Worm (Caenorhabditis elegans) whole organism, L2 larva: ENCODE results near the gene T15B7.8.

Source experiments
- C34F6.9 ChIP-seq: fragments of 150-350 bp; optimal IDR thresholded peaks from 2 replicates; lab custom pipeline; 2014; ENCODE audit warnings: missing biosample characterization, missing genetic modification characterization
- F13H6.1 ChIP-seq: sonication (generic microtip); optimal IDR thresholded peaks from 2 replicates; lab custom pipeline; 2016; ENCODE audit warnings: missing genetic modification characterization, missing compliant biosample characterization
- Y55F3AM.14 ChIP-seq: fragments of 200-800 bp; sonication (Bioruptor generic); optimal IDR thresholded peaks from 2 replicates; lab custom pipeline; 2018; ENCODE audit warnings: mild to moderate bottlenecking, missing genetic modification characterization, missing compliant biosample characterization
- ZK546.5 ChIP-seq: sonication (generic microtip); optimal IDR thresholded peaks from 2 replicates; lab custom pipeline; 2017; ENCODE audit warnings: missing biosample characterization, missing genetic modification characterization
- alr-1 ChIP-seq: fragments of 150-350 bp; optimal IDR thresholded peaks from 2 replicates; lab custom pipeline; 2014; ENCODE audit warnings: missing biosample characterization, missing genetic modification characterization
- aly-2 ChIP-seq: fragments of 150-350 bp; optimal IDR thresholded peaks from 2 replicates; lab custom pipeline; 2014; ENCODE audit warnings: missing biosample characterization, missing genetic modification characterization
- ama-1 ChIP-seq: fragments of 150-350 bp; optimal IDR thresholded peaks from 2 replicates; lab custom pipeline; 2018; ENCODE audit warnings: inconsistent platforms
- blmp-1 ChIP-seq: sonication (generic microtip); optimal IDR thresholded peaks from 2 replicates; lab custom pipeline; 2017; ENCODE audit warnings: missing genetic modification characterization, mild to moderate bottlenecking, missing compliant biosample characterization, antibody characterized with exemption, moderate library complexity; ENCODE audit not compliant: insufficient read depth
- ceh-16 ChIP-seq: fragments of 150-350 bp; optimal IDR thresholded peaks from 2 replicates; lab custom pipeline; 2014; ENCODE audit warnings: missing biosample characterization, missing genetic modification characterization
- ceh-82 ChIP-seq: fragments of 150-350 bp; optimal IDR thresholded peaks from 2 replicates; lab custom pipeline; 2014; ENCODE audit warnings: missing biosample characterization, missing genetic modification characterization
- crh-2 ChIP-seq: sonication (generic microtip); optimal IDR thresholded peaks from 2 replicates; lab custom pipeline; 2017; ENCODE audit warnings: missing biosample characterization, missing genetic modification characterization
- dmd-4 ChIP-seq: sonication (generic microtip); optimal IDR thresholded peaks from 2 replicates; lab custom pipeline; 2017; ENCODE audit warnings: missing biosample characterization, missing genetic modification characterization
- egl-27 ChIP-seq: sonication (generic microtip); optimal IDR thresholded peaks from 3 replicates; lab custom pipeline; 2017; ENCODE audit warnings: missing biosample characterization, missing genetic modification reagents, missing genetic modification characterization
- elt-1 ChIP-seq: fragments of 150-350 bp; optimal IDR thresholded peaks from 2 replicates; lab custom pipeline; 2014; ENCODE audit warnings: missing biosample characterization, missing genetic modification characterization
- fos-1 ChIP-seq: fragments of 150-350 bp; optimal IDR thresholded peaks from 2 replicates; lab custom pipeline; 2014; ENCODE audit warnings: missing biosample characterization, missing genetic modification characterization
- gmeb-1 ChIP-seq: fragments of 150-350 bp; optimal IDR thresholded peaks from 2 replicates; lab custom pipeline; 2014; ENCODE audit warnings: missing biosample characterization, missing genetic modification characterization
- lin-11 ChIP-seq: fragments of 150-350 bp; sonication (generic microtip); optimal IDR thresholded peaks from 2 replicates; lab custom pipeline; 2014; ENCODE audit warnings: missing biosample characterization, missing genetic modification characterization, inconsistent platforms, mixed read lengths
- lin-13 ChIP-seq: fragments of 150-350 bp; optimal IDR thresholded peaks from 2 replicates; lab custom pipeline; 2014; ENCODE audit warnings: missing biosample characterization, missing genetic modification reagents, missing genetic modification characterization
- lsy-2 ChIP-seq, 2 experiments: fragments of 150-350 bp in 1 of 2; sonication (generic microtip) in 1 of 2; optimal IDR thresholded peaks; 2 replicates each; lab custom pipeline; 2014 to 2017; ENCODE audit warnings: missing biosample characterization in 2 of 2, missing genetic modification characterization in 2 of 2
- mab-5 ChIP-seq: fragments of 150-350 bp; optimal IDR thresholded peaks from 2 replicates; lab custom pipeline; 2014; ENCODE audit warnings: missing biosample characterization, missing genetic modification characterization
- mbf-1 ChIP-seq: sonication (generic microtip); optimal IDR thresholded peaks from 2 replicates; lab custom pipeline; 2017; ENCODE audit warnings: missing biosample characterization, missing genetic modification characterization
- mdl-1 ChIP-seq, 2 experiments: fragments of 150-350 bp in 1 of 2; sonication (generic microtip) in 1 of 2; optimal IDR thresholded peaks; 2 replicates each; lab custom pipeline; 2017; ENCODE audit warnings: missing biosample characterization in 2 of 2, missing genetic modification characterization in 2 of 2
- nhr-10 ChIP-seq: sonication (generic microtip); optimal IDR thresholded peaks from 2 replicates; lab custom pipeline; 2017; ENCODE audit warnings: missing biosample characterization, missing genetic modification characterization
- nhr-129 ChIP-seq: fragments of 150-350 bp; optimal IDR thresholded peaks from 2 replicates; lab custom pipeline; 2014; ENCODE audit warnings: missing biosample characterization, missing genetic modification characterization
- nhr-23 ChIP-seq: fragments of 150-350 bp; optimal IDR thresholded peaks from 2 replicates; lab custom pipeline; 2014; ENCODE audit warnings: missing biosample characterization, missing genetic modification reagents, missing genetic modification characterization
- nhr-25 ChIP-seq: fragments of 150-350 bp; sonication (generic microtip); optimal IDR thresholded peaks from 3 replicates; lab custom pipeline; 2014; ENCODE audit warnings: missing biosample characterization, missing genetic modification characterization
- nhr-77 ChIP-seq: fragments of 150-350 bp; optimal IDR thresholded peaks from 2 replicates; lab custom pipeline; 2014; ENCODE audit warnings: missing biosample characterization, missing genetic modification characterization
- sem-4 ChIP-seq: fragments of 150-350 bp; optimal IDR thresholded peaks from 2 replicates; lab custom pipeline; 2014; ENCODE audit warnings: missing biosample characterization, missing genetic modification reagents, missing genetic modification characterization
- skn-1 ChIP-seq: sonication (generic microtip); optimal IDR thresholded peaks from 2 replicates; lab custom pipeline; 2017; ENCODE audit warnings: missing biosample characterization, missing genetic modification characterization
- sma-9 ChIP-seq, 2 experiments: fragments of 150-350 bp in 1 of 2; sonication (generic microtip) in 1 of 2; optimal IDR thresholded peaks; 2 replicates each; lab custom pipeline; 2014 to 2016; ENCODE audit warnings: missing genetic modification characterization in 2 of 2, mild to moderate bottlenecking in 1 of 2, missing biosample characterization in 1 of 2, missing compliant biosample characterization in 1 of 2, missing genetic modification reagents in 1 of 2, moderate library complexity in 1 of 2
- snpc-4 ChIP-seq: fragments of 150-350 bp; optimal IDR thresholded peaks from 2 replicates; lab custom pipeline; 2014; ENCODE audit warnings: missing biosample characterization, missing genetic modification characterization
- unc-39 ChIP-seq: fragments of 150-350 bp; optimal IDR thresholded peaks from 2 replicates; lab custom pipeline; 2014; ENCODE audit warnings: missing biosample characterization, missing genetic modification characterization
- unc-55 ChIP-seq: fragments of 150-350 bp; sonication (generic microtip); optimal IDR thresholded peaks from 3 replicates; lab custom pipeline; 2014; ENCODE audit warnings: missing biosample characterization, missing genetic modification reagents, missing genetic modification characterization
- ztf-1 ChIP-seq: fragments of 200-800 bp; sonication (Bioruptor generic); conservative IDR thresholded peaks from 2 replicates; pipeline ENCODE4 v1.3.6; 2022; ENCODE audit warnings: missing genetic modification characterization, missing compliant biosample characterization
- ztf-11 ChIP-seq: sonication (generic microtip); optimal IDR thresholded peaks from 2 replicates; lab custom pipeline; 2017; ENCODE audit warnings: missing biosample characterization, missing genetic modification characterization
- ztf-4 ChIP-seq: fragments of 150-350 bp; optimal IDR thresholded peaks from 2 replicates; lab custom pipeline; 2014; ENCODE audit warnings: missing biosample characterization, missing genetic modification characterization

The T15B7.8 gene

DNA sequence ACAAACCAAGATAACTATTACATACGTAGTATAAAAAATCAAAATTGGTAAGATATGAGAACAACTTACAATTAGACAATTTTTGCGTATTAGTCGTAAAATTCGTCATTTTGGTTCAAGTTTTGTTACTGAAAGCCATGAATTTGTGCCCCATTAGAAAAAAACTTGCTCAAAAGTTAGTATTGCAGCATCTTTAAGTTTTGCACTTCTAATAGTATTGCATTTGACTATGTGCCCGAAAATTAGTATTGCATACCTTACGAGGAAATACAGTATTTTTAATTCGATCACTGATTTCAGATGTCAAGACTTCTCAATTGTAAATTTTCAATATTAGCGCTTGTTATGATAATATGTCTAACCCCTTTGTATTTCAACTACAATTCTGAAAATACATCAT, at the start of gene T15B7.8:
TSS of gene T15B7.8 (plus strand) at position 301 of the 400 bp plus-strand sequence.
- TF ChIP-seq mab-5 (no peak), dmd-4 (tag; lab: Kevin White, UChicago) (no peak), F13H6.1 (no peak), elt-1 (tag; lab: Kevin White, UChicago) (no peak), nhr-129 (tag; lab: Kevin White, UChicago) (no peak)

DNA sequence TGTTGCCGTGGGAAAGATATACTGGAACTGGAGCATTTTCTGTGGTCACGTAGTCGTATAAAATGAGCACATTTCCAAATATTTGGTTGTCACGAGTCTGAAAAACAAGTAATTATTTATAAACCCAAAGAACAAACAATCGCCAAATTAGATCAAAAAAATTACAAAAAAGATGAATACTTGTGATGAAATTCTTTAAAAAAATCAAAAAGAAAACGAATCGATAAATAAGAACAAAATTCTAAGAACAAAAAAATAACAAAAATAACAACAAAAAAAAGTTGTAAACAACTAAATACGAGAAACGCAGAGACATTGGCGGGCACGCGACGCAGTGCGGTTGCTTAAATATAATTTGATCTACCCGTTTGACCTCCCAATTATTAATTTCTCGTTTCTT, 47.9 kb upstream of the T15B7.8 start, which contains the start of gene ZC404.16:
TSS of gene ZC404.16 (minus strand) at position 101 of the 400 bp plus-strand sequence.
- TF ChIP-seq lin-11 (tag; lab: Kevin White, UChicago) (no peak), nhr-25 (tag; lab: Kevin White, UChicago) (no peak), blmp-1 (tag; lab: Kevin White, UChicago) (no peak), alr-1 (tag; lab: Kevin White, UChicago) (no peak), elt-1 (tag; lab: Kevin White, UChicago) (no peak), mab-5 (no peak), lin-13 (GFP tag; lab: Kevin White, UChicago) (no peak), ztf-1 (GFP tag; lab: Robert Waterston, UW) (no peak), fos-1 (no peak), gmeb-1 (no peak), nhr-23 (tag; lab: Kevin White, UChicago) (no peak), nhr-77 (tag; lab: Kevin White, UChicago) (no peak), dmd-4 (tag; lab: Kevin White, UChicago) (no peak), nhr-10 (tag; lab: Kevin White, UChicago) (no peak), crh-2 (tag; lab: Kevin White, UChicago) (no peak)

- TF ChIP-seq lin-13 (GFP tag; lab: Kevin White, UChicago): no peak
- TF ChIP-seq ztf-4: no peak
- no peak for TF ChIP-seq alr-1 (tag; lab: Kevin White, UChicago)
- TF ChIP-seq mab-5: no peak
- TF ChIP-seq egl-27: no peak
- no peak for TF ChIP-seq lin-11 (tag; lab: Kevin White, UChicago)
- TF ChIP-seq ztf-11: no peak
- TF ChIP-seq elt-1 (tag; lab: Kevin White, UChicago): no peak
- no peak for TF ChIP-seq nhr-10 (tag; lab: Kevin White, UChicago)
- TF ChIP-seq mdl-1 (tag; optimal IDR thresholded peaks at IDR 0.05; lab: Kevin White, UChicago): no peak
- no peak for TF ChIP-seq gmeb-1
- no peak for TF ChIP-seq lsy-2 (tag; optimal IDR thresholded peaks at IDR 0.05; lab: Kevin White, UChicago)
- no peak for TF ChIP-seq ama-1 (lab: Kevin White, UChicago)
These were observed 45.9 kb upstream of the T15B7.8 start, which contains the start of gene srh-28 for ce11 chrV:6775708-6776107. Gene srh-28, minus strand, starts transcription at chrV:6775808.

ce11 chrV:6778457-6778856, 43.2 kb upstream of the T15B7.8 start:
- TF ChIP-seq aly-2 (tag; lab: Kevin White, UChicago) (no peak), egl-27 (no peak), elt-1 (tag; lab: Kevin White, UChicago) (no peak), lsy-2 (tag; optimal IDR thresholded peaks at IDR 0.05; lab: Kevin White, UChicago) (no peak), nhr-23 (tag; lab: Kevin White, UChicago) (no peak), snpc-4 (no peak), F13H6.1 (no peak), nhr-10 (tag; lab: Kevin White, UChicago) (no peak), unc-55 (no peak), unc-39 (tag; lab: Kevin White, UChicago) (no peak), mbf-1 (no peak), mab-5 (no peak), ceh-82 (tag; lab: Kevin White, UChicago) (no peak), C34F6.9 (tag; lab: Kevin White, UChicago) (no peak), sem-4 (tag; lab: Kevin White, UChicago) (no peak), skn-1 (tag; lab: Kevin White, UChicago) (no peak), ZK546.5 (tag; lab: Kevin White, UChicago) (no peak), ztf-11 (no peak), ceh-16 (tag; lab: Kevin White, UChicago) (no peak)

ce11 chrV:6780166-6780565, 41.4 kb upstream of the T15B7.8 start, which contains the start of gene ZC404.15:
Gene ZC404.15, plus strand, starts transcription at chrV:6780466.
- TF ChIP-seq C34F6.9 (tag; lab: Kevin White, UChicago): no peak
- TF ChIP-seq dmd-4 (tag; lab: Kevin White, UChicago): no peak
- no peak for TF ChIP-seq mbf-1
- TF ChIP-seq Y55F3AM.14 (GFP tag; lab: Kevin White, UChicago): no peak
- no peak for TF ChIP-seq sma-9 (GFP tag; optimal IDR thresholded peaks at IDR 0.05; lab: Kevin White, UChicago)
- no peak for TF ChIP-seq sma-9 (tag; optimal IDR thresholded peaks at IDR 0.05; lab: Kevin White, UChicago)
- TF ChIP-seq alr-1 (tag; lab: Kevin White, UChicago): no peak
- TF ChIP-seq sem-4 (tag; lab: Kevin White, UChicago): no peak
- no peak for TF ChIP-seq skn-1 (tag; lab: Kevin White, UChicago)
- no peak for TF ChIP-seq gmeb-1
- no peak for TF ChIP-seq mab-5
- TF ChIP-seq ztf-1 (GFP tag; lab: Robert Waterston, UW): no peak
